Worm (Caenorhabditis elegans) whole organism, mixed stage, embryonic: ENCODE results near the gene ZK1127.4.

Source experiments
- M03D4.4 ChIP-seq: sonication (generic microtip); optimal IDR thresholded peaks from 2 replicates; lab custom pipeline; 2017; ENCODE audit warnings: mild to moderate bottlenecking, missing genetic modification characterization, missing compliant biosample characterization
- bed-3 ChIP-seq: fragments of 200-800 bp; sonication (Bioruptor generic); optimal IDR thresholded peaks from 3 replicates; lab custom pipeline; 2018; ENCODE audit warnings: mild to moderate bottlenecking, missing genetic modification characterization, moderate library complexity, missing compliant biosample characterization
- blmp-1 ChIP-seq: fragments of 150-350 bp; optimal IDR thresholded peaks from 2 replicates; lab custom pipeline; 2014; ENCODE audit warnings: missing biosample characterization, missing genetic modification characterization
- ceh-39 ChIP-seq: fragments of 150-350 bp; optimal IDR thresholded peaks from 2 replicates; lab custom pipeline; 2014; ENCODE audit warnings: missing biosample characterization, missing genetic modification characterization
- ceh-43 ChIP-seq: fragments of 200-800 bp; sonication (Bioruptor generic); optimal IDR thresholded peaks from 2 replicates; lab custom pipeline; 2018; ENCODE audit warnings: mild to moderate bottlenecking, missing genetic modification characterization, moderate library complexity, missing compliant biosample characterization
- ceh-83 ChIP-seq: fragments of 200-800 bp; sonication (Bioruptor generic); optimal IDR thresholded peaks from 2 replicates; lab custom pipeline; 2018; ENCODE audit warnings: mild to moderate bottlenecking, missing genetic modification characterization, missing compliant biosample characterization
- ces-1 ChIP-seq: fragments of 150-350 bp; optimal IDR thresholded peaks from 2 replicates; lab custom pipeline; 2014; ENCODE audit warnings: missing biosample characterization, missing genetic modification reagents, missing genetic modification characterization
- elt-1 ChIP-seq: sonication (generic microtip); optimal IDR thresholded peaks from 2 replicates; lab custom pipeline; 2017; ENCODE audit warnings: missing genetic modification characterization, mild to moderate bottlenecking, missing compliant biosample characterization, antibody characterized with exemption, moderate library complexity, borderline replicate concordance; ENCODE audit not compliant: insufficient read depth
- elt-3 ChIP-seq: fragments of 150-350 bp; optimal IDR thresholded peaks from 2 replicates; lab custom pipeline; 2014; ENCODE audit warnings: missing biosample characterization, missing genetic modification characterization
- flh-1 ChIP-seq: fragments of 200-800 bp; sonication (Bioruptor generic); optimal IDR thresholded peaks from 2 replicates; lab custom pipeline; 2018; ENCODE audit warnings: mild to moderate bottlenecking, missing genetic modification characterization, moderate library complexity, missing compliant biosample characterization
- ham-2 ChIP-seq: fragments of 200-800 bp; sonication (Bioruptor generic); optimal IDR thresholded peaks from 2 replicates; lab custom pipeline; 2018; ENCODE audit warnings: mild to moderate bottlenecking, missing genetic modification characterization, missing compliant biosample characterization
- lin-13 ChIP-seq: fragments of 150-350 bp; optimal IDR thresholded peaks from 2 replicates; lab custom pipeline; 2014; ENCODE audit warnings: missing biosample characterization, missing genetic modification characterization
- lin-32 ChIP-seq: fragments of 200-800 bp; sonication (Bioruptor generic); optimal IDR thresholded peaks from 2 replicates; lab custom pipeline; 2018; ENCODE audit warnings: mild to moderate bottlenecking, missing genetic modification characterization, missing compliant biosample characterization
- lsy-2 ChIP-seq: fragments of 150-350 bp; optimal IDR thresholded peaks from 2 replicates; lab custom pipeline; 2014; ENCODE audit warnings: missing biosample characterization, missing genetic modification characterization
- mab-5 ChIP-seq: fragments of 150-350 bp; optimal IDR thresholded peaks from 2 replicates; lab custom pipeline; 2014; ENCODE audit warnings: missing biosample characterization, missing genetic modification characterization
- mep-1 ChIP-seq: fragments of 150-350 bp; optimal IDR thresholded peaks from 2 replicates; lab custom pipeline; 2017; ENCODE audit warnings: missing biosample characterization, missing genetic modification reagents, missing genetic modification characterization, inconsistent platforms
- mls-2 ChIP-seq: sonication (generic microtip); optimal IDR thresholded peaks from 2 replicates; lab custom pipeline; 2016; ENCODE audit warnings: mild to moderate bottlenecking, missing genetic modification characterization, moderate library complexity, missing compliant biosample characterization
- nhr-12 ChIP-seq: fragments of 150-350 bp; optimal IDR thresholded peaks from 2 replicates; lab custom pipeline; 2014; ENCODE audit warnings: missing biosample characterization, missing genetic modification characterization
- nhr-2 ChIP-seq: fragments of 150-350 bp; optimal IDR thresholded peaks from 2 replicates; lab custom pipeline; 2014; ENCODE audit warnings: missing biosample characterization, missing genetic modification characterization
- nhr-28 ChIP-seq: fragments of 150-350 bp; optimal IDR thresholded peaks from 2 replicates; lab custom pipeline; 2014; ENCODE audit warnings: missing biosample characterization, missing genetic modification characterization
- nhr-76 ChIP-seq: sonication (generic microtip); optimal IDR thresholded peaks from 2 replicates; lab custom pipeline; 2017; ENCODE audit warnings: missing biosample characterization, missing genetic modification characterization
- pha-4 ChIP-seq: fragments of 150-350 bp; optimal IDR thresholded peaks from 2 replicates; lab custom pipeline; 2018; ENCODE audit warnings: missing biosample characterization, missing genetic modification reagents, missing genetic modification characterization
- sem-2 ChIP-seq: fragments of 200-800 bp; sonication (Bioruptor generic); optimal IDR thresholded peaks from 2 replicates; lab custom pipeline; 2018; ENCODE audit warnings: mild to moderate bottlenecking, missing genetic modification characterization, missing compliant biosample characterization
- snpc-4 ChIP-seq: fragments of 150-350 bp; optimal IDR thresholded peaks from 2 replicates; lab custom pipeline; 2014; ENCODE audit warnings: missing biosample characterization, missing genetic modification characterization
- tbx-8 ChIP-seq: fragments of 200-800 bp; sonication (Bioruptor generic); optimal IDR thresholded peaks from 2 replicates; lab custom pipeline; 2018; ENCODE audit warnings: mild to moderate bottlenecking, missing genetic modification characterization, moderate library complexity, missing compliant biosample characterization
- unc-120 ChIP-seq: sonication (generic microtip); optimal IDR thresholded peaks from 2 replicates; lab custom pipeline; 2017; ENCODE audit warnings: missing genetic modification characterization, missing compliant biosample characterization; ENCODE audit not compliant: poor library complexity, severe bottlenecking
- unc-39 ChIP-seq: fragments of 150-350 bp; optimal IDR thresholded peaks from 2 replicates; lab custom pipeline; 2014; ENCODE audit warnings: missing biosample characterization, missing genetic modification characterization
- zip-8 ChIP-seq: fragments of 150-350 bp; optimal IDR thresholded peaks from 2 replicates; lab custom pipeline; 2014; ENCODE audit warnings: missing biosample characterization, missing genetic modification characterization
- ztf-11 ChIP-seq: fragments of 150-350 bp; optimal IDR thresholded peaks from 2 replicates; lab custom pipeline; 2014; ENCODE audit warnings: missing biosample characterization, missing genetic modification characterization

ZK1127.4 gene

ce11 chrII:7099231-7099630 is 45.5 kb downstream of the ZK1127.4 start:
- TF ChIP-seq ztf-11 (tag; lab: Kevin White, UChicago) = no peak
- TF ChIP-seq bed-3 = no peak
- no peak for TF ChIP-seq ceh-39
- no peak for TF ChIP-seq nhr-76 (tag; lab: Kevin White, UChicago)
- TF ChIP-seq blmp-1 (tag; lab: Kevin White, UChicago) = no peak
- TF ChIP-seq nhr-12 (tag; lab: Kevin White, UChicago) = no peak
- TF ChIP-seq nhr-2 = no peak
- TF ChIP-seq M03D4.4 (tag; lab: Kevin White, UChicago) = no peak

ce11 chrII:7100838-7101237 is 47.1 kb downstream of the ZK1127.4 start, which contains the start of gene mmaa-1:
Gene mmaa-1, minus strand, starts transcription at chrII:7101165.
- TF ChIP-seq mep-1 = no peak
- no peak for TF ChIP-seq ceh-43
- TF ChIP-seq unc-39 (tag; lab: Kevin White, UChicago) = no peak
- no peak for TF ChIP-seq ceh-39
- no peak for TF ChIP-seq unc-120
- TF ChIP-seq ceh-83 = no peak
- TF ChIP-seq zip-8 (tag; lab: Kevin White, UChicago) = no peak
- no peak for TF ChIP-seq elt-1 (tag; lab: Kevin White, UChicago)
- TF ChIP-seq snpc-4 = no peak
- no peak for TF ChIP-seq mab-5
- no peak for TF ChIP-seq sem-2 (GFP tag; lab: Kevin White, UChicago)
- TF ChIP-seq ham-2 = no peak

DNA sequence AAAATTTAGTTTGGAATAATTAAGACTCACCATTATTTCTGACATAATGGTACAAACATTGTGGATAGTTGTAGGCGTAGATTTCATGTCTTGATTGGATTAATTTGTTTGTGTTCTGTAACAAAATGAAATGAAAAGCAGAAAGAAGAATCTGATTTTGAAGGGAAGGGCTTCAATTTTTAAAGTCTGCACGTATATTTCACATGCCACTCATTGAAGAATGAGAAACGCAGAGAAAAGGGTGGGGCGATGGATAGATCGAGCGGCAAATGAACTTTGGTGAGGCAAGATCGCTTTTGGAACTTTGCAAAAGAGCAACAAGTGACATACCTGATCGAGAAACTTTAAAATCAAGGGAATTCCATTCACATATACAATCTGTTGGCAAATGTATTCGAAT is 48.5 kb downstream of the ZK1127.4 start:
- TF ChIP-seq blmp-1 (tag; lab: Kevin White, UChicago) = no peak
- no peak for TF ChIP-seq sem-2 (GFP tag; lab: Kevin White, UChicago)
- no peak for TF ChIP-seq zip-8 (tag; lab: Kevin White, UChicago)
- no peak for TF ChIP-seq nhr-76 (tag; lab: Kevin White, UChicago)
- TF ChIP-seq ces-1 (GFP tag; lab: Kevin White, UChicago) = no peak
- TF ChIP-seq flh-1 = no peak
- TF ChIP-seq mls-2 (tag; lab: Kevin White, UChicago) = no peak
- TF ChIP-seq elt-3 (tag; lab: Kevin White, UChicago) = no peak
- TF ChIP-seq lin-32 = no peak
- TF ChIP-seq nhr-12 (tag; lab: Kevin White, UChicago) = no peak
- no peak for TF ChIP-seq lin-13 (tag; lab: Kevin White, UChicago)
- no peak for TF ChIP-seq pha-4 (tag; lab: Kevin White, UChicago)
- TF ChIP-seq ceh-83 = no peak
- TF ChIP-seq tbx-8 (GFP tag; lab: Kevin White, UChicago) = no peak

ce11 chrII:7103111-7103510 is 49.4 kb downstream of the ZK1127.4 start:
- no peak for TF ChIP-seq unc-39 (tag; lab: Kevin White, UChicago)
- no peak for TF ChIP-seq lin-32
- no peak for TF ChIP-seq nhr-76 (tag; lab: Kevin White, UChicago)
- no peak for TF ChIP-seq lsy-2 (tag; lab: Kevin White, UChicago)
- no peak for TF ChIP-seq unc-120
- no peak for TF ChIP-seq elt-1 (tag; lab: Kevin White, UChicago)
- TF ChIP-seq nhr-28 (tag; lab: Kevin White, UChicago) = no peak
- no peak for TF ChIP-seq ceh-83
- no peak for TF ChIP-seq lin-13 (tag; lab: Kevin White, UChicago)
- no peak for TF ChIP-seq nhr-12 (tag; lab: Kevin White, UChicago)
